Worm (Caenorhabditis elegans) whole organism, midembryonic: Measurements from ENCODE around the gene ccdc-149.

Source experiments
- T22C8.4 ChIP-seq: fragments of 200-800 bp; sonication (Bioruptor generic); IDR thresholded peaks from 2 replicates; pipeline ENCODE4 v1.3.6; 2022; ENCODE audit warnings: missing genetic modification characterization, missing compliant biosample characterization
- klf-2 ChIP-seq: fragments of 200-800 bp; sonication (Bioruptor generic); conservative IDR thresholded peaks from 2 replicates; pipeline ENCODE4 v1.3.6; 2022; ENCODE audit warnings: missing genetic modification reagents, missing genetic modification characterization, missing compliant biosample characterization
- ref-1 ChIP-seq: fragments of 200-800 bp; sonication (Bioruptor generic); conservative IDR thresholded peaks from 2 replicates; pipeline ENCODE4 v1.3.6; 2022; ENCODE audit warnings: missing genetic modification reagents, missing genetic modification characterization, missing compliant biosample characterization
- ztf-29 ChIP-seq: fragments of 200-800 bp; sonication (Bioruptor generic); IDR thresholded peaks from 2 replicates; pipeline ENCODE4 v1.3.6; 2022; ENCODE audit warnings: missing genetic modification reagents, missing genetic modification characterization, missing compliant biosample characterization

ce11 chrX:11474605-11475385 is 36.5 kb downstream of the ccdc-149 start:
- TF ChIP-seq klf-2 (GFP tag; lab: Robert Waterston, UW) (no peak), ztf-29 (GFP tag; lab: Robert Waterston, UW) (no peak), T22C8.4 (no peak), ref-1 (GFP tag; lab: Robert Waterston, UW) (no peak)
